Worm (Caenorhabditis elegans) whole organism, late embryonic: Measurements from ENCODE around the gene lpr-4.

ENCODE experiments used
- C38D4.7 ChIP-seq: fragments of 200-800 bp; sonication (Bioruptor generic); optimal IDR thresholded peaks from 2 replicates; lab custom pipeline; 2018; ENCODE audit warnings: mild to moderate bottlenecking, missing genetic modification characterization, moderate library complexity, missing compliant biosample characterization
- F13H6.1 ChIP-seq: sonication (generic microtip); optimal IDR thresholded peaks from 2 replicates; lab custom pipeline; 2016; ENCODE audit warnings: missing genetic modification characterization, missing compliant biosample characterization
- K02D7.2 ChIP-seq: sonication (generic microtip); optimal IDR thresholded peaks from 2 replicates; lab custom pipeline; 2017; ENCODE audit warnings: mild to moderate bottlenecking, missing genetic modification characterization, missing compliant biosample characterization
- K09A11.1 ChIP-seq: sonication (generic microtip); optimal IDR thresholded peaks from 2 replicates; lab custom pipeline; 2017; ENCODE audit warnings: antibody characterized with exemption, mild to moderate bottlenecking, missing genetic modification characterization, missing compliant biosample characterization; ENCODE audit not compliant: insufficient read depth
- T23F11.4 ChIP-seq: fragments of 200-800 bp; sonication (Bioruptor generic); optimal IDR thresholded peaks from 2 replicates; lab custom pipeline; 2018; ENCODE audit warnings: mild to moderate bottlenecking, missing genetic modification characterization, missing compliant biosample characterization
- ceh-14 ChIP-seq: sonication (generic microtip); optimal IDR thresholded peaks from 2 replicates; lab custom pipeline; 2016; ENCODE audit warnings: missing genotype, missing genetic modification characterization, missing compliant biosample characterization
- ceh-2 ChIP-seq: sonication (generic microtip); optimal IDR thresholded peaks from 2 replicates; lab custom pipeline; 2016; ENCODE audit warnings: missing genotype, missing genetic modification characterization, missing compliant biosample characterization
- ceh-31 ChIP-seq: sonication (generic microtip); optimal IDR thresholded peaks from 2 replicates; lab custom pipeline; 2016; ENCODE audit warnings: missing genetic modification characterization, missing compliant biosample characterization
- ceh-34 ChIP-seq: sonication (generic microtip); optimal IDR thresholded peaks from 2 replicates; lab custom pipeline; 2016; ENCODE audit warnings: mild to moderate bottlenecking, missing genetic modification characterization, missing compliant biosample characterization
- ceh-48 ChIP-seq: sonication (generic microtip); optimal IDR thresholded peaks from 2 replicates; lab custom pipeline; 2016; ENCODE audit warnings: missing genetic modification characterization, inconsistent platforms, missing compliant biosample characterization
- dmd-4 ChIP-seq: sonication (generic microtip); optimal IDR thresholded peaks from 2 replicates; lab custom pipeline; 2016; ENCODE audit warnings: borderline replicate concordance, missing genetic modification characterization, missing compliant biosample characterization
- dve-1 ChIP-seq: sonication (generic microtip); optimal IDR thresholded peaks from 2 replicates; lab custom pipeline; 2017; ENCODE audit warnings: antibody characterized with exemption, mild to moderate bottlenecking, missing genetic modification characterization, missing compliant biosample characterization
- lin-11 ChIP-seq: fragments of 200-800 bp; sonication (Bioruptor generic); optimal IDR thresholded peaks from 2 replicates; lab custom pipeline; 2018; ENCODE audit warnings: mild to moderate bottlenecking, missing genetic modification characterization, missing compliant biosample characterization
- madf-2 ChIP-seq: sonication (generic microtip); optimal IDR thresholded peaks from 2 replicates; lab custom pipeline; 2017; ENCODE audit warnings: missing genetic modification characterization, missing compliant biosample characterization
- mec-3 ChIP-seq: sonication (generic microtip); optimal IDR thresholded peaks from 2 replicates; lab custom pipeline; 2016; ENCODE audit warnings: borderline replicate concordance, missing genetic modification characterization, missing compliant biosample characterization
- nfya-1 ChIP-seq: sonication (generic microtip); optimal IDR thresholded peaks from 2 replicates; lab custom pipeline; 2017; ENCODE audit warnings: missing genetic modification characterization, mild to moderate bottlenecking, missing compliant biosample characterization, antibody characterized with exemption, moderate library complexity
- nhr-232 ChIP-seq: sonication (generic microtip); optimal IDR thresholded peaks from 2 replicates; lab custom pipeline; 2016; ENCODE audit warnings: missing genetic modification characterization, missing compliant biosample characterization
- npax-4 ChIP-seq: sonication (generic microtip); optimal IDR thresholded peaks from 2 replicates; lab custom pipeline; 2016; ENCODE audit warnings: missing genetic modification characterization, missing compliant biosample characterization
- pag-3 ChIP-seq: sonication (generic microtip); optimal IDR thresholded peaks from 2 replicates; lab custom pipeline; 2016; ENCODE audit warnings: missing compliant biosample characterization, missing genetic modification characterization, borderline replicate concordance
- pat-9 ChIP-seq: fragments of 200-800 bp; sonication (Bioruptor generic); optimal IDR thresholded peaks from 2 replicates; lab custom pipeline; 2018; ENCODE audit warnings: mild to moderate bottlenecking, missing genetic modification characterization, moderate library complexity, missing compliant biosample characterization
- pax-1 ChIP-seq: fragments of 150-350 bp; optimal IDR thresholded peaks from 2 replicates; lab custom pipeline; 2014; ENCODE audit warnings: missing biosample characterization, missing genetic modification characterization
- pha-2 ChIP-seq: sonication (generic microtip); optimal IDR thresholded peaks from 2 replicates; lab custom pipeline; 2017; ENCODE audit warnings: mild to moderate bottlenecking, missing genetic modification characterization, missing compliant biosample characterization
- pha-4 ChIP-seq: fragments of 150-350 bp; optimal IDR thresholded peaks from 2 replicates; lab custom pipeline; 2018; ENCODE audit warnings: missing biosample characterization, missing genetic modification reagents, missing genetic modification characterization
- pqm-1 ChIP-seq: sonication (generic microtip); optimal IDR thresholded peaks from 2 replicates; lab custom pipeline; 2016; ENCODE audit warnings: missing genetic modification characterization, missing compliant biosample characterization
- pros-1 ChIP-seq: fragments of 150-350 bp; optimal IDR thresholded peaks from 2 replicates; lab custom pipeline; 2014; ENCODE audit warnings: missing biosample characterization, missing genetic modification reagents, missing genetic modification characterization
- rnt-1 ChIP-seq: sonication (generic microtip); optimal IDR thresholded peaks from 2 replicates; lab custom pipeline; 2016; ENCODE audit warnings: missing genetic modification characterization, missing compliant biosample characterization
- sox-2 ChIP-seq: fragments of 200-800 bp; sonication (Bioruptor generic); IDR thresholded peaks from 2 replicates; pipeline ENCODE4 v1.3.6; 2022; ENCODE audit warnings: missing genetic modification reagents, missing genetic modification characterization, missing compliant biosample characterization
- sox-4 ChIP-seq: sonication (generic microtip); optimal IDR thresholded peaks from 2 replicates; lab custom pipeline; 2017; ENCODE audit warnings: mild to moderate bottlenecking, missing genetic modification characterization, inconsistent platforms, missing compliant biosample characterization
- unc-3 ChIP-seq, 2 experiments: fragments of 200-800 bp in 1 of 2; sonication (Bioruptor generic) in 1 of 2; sonication (generic microtip) in 1 of 2; conservative IDR thresholded peaks in 1 of 2; optimal IDR thresholded peaks in 1 of 2; 2 replicates each; pipeline versions ENCODE4 v1.3.6 to Lab custom; 2016 to 2022; ENCODE audit warnings: missing compliant biosample characterization in 2 of 2, missing genetic modification characterization in 2 of 2, missing genetic modification reagents in 1 of 2
- unc-42 ChIP-seq: sonication (generic microtip); optimal IDR thresholded peaks from 2 replicates; lab custom pipeline; 2016; ENCODE audit warnings: missing genotype, missing genetic modification characterization, missing compliant biosample characterization
- unc-86 ChIP-seq: sonication (generic microtip); optimal IDR thresholded peaks from 2 replicates; lab custom pipeline; 2016; ENCODE audit warnings: missing genetic modification characterization, missing compliant biosample characterization
- ztf-16 ChIP-seq: sonication (generic microtip); optimal IDR thresholded peaks from 2 replicates; lab custom pipeline; 2017; ENCODE audit warnings: missing genetic modification characterization, missing compliant biosample characterization

Gene lpr-4

ce11 chrX:11073358-11073757 is 8.4 kb downstream of the lpr-4 start, which contains the start of gene W04G3.5:
Gene W04G3.5, plus strand, starts transcription at chrX:11073658.
- TF ChIP-seq ztf-16 (tag; lab: Kevin White, UChicago) (no peak), pax-1 (tag; lab: Kevin White, UChicago) (no peak), K09A11.1 (no peak), ceh-31 (tag; lab: Kevin White, UChicago) (no peak), nhr-232 (no peak), K02D7.2 (tag; lab: Kevin White, UChicago) (no peak), sox-4 (tag; lab: Kevin White, UChicago) (no peak), C38D4.7 (GFP tag; lab: Kevin White, UChicago) (no peak), nfya-1 (tag; lab: Kevin White, UChicago) (no peak), mec-3 (tag; lab: Kevin White, UChicago) (no peak), unc-86 (tag; lab: Kevin White, UChicago) (no peak), dve-1 (tag; lab: Kevin White, UChicago) (no peak), pros-1 (tag; lab: Kevin White, UChicago) (no peak), unc-3 (GFP tag; conservative IDR thresholded peaks at IDR 0.05; lab: Robert Waterston, UW) (no peak), unc-3 (tag; optimal IDR thresholded peaks at IDR 0.05; lab: Kevin White, UChicago) (no peak), lin-11 (tag; lab: Kevin White, UChicago) (no peak)
- TF ChIP-seq, all 69 proteins: peak for 0

- no peak for TF ChIP-seq pat-9 (tag; lab: Kevin White, UChicago)
- no peak for TF ChIP-seq sox-2 (GFP tag; lab: Robert Waterston, UW)
- TF ChIP-seq nfya-1 (tag; lab: Kevin White, UChicago), result no peak
- no peak for TF ChIP-seq ceh-34 (tag; lab: Kevin White, UChicago)
- no peak for TF ChIP-seq madf-2
- TF ChIP-seq, all 69 proteins: peak for 0
Measured at ce11 chrX:11076491-11076890, 11.6 kb downstream of the lpr-4 start, which contains the start of gene W04G3.12. Gene W04G3.12, minus strand, starts transcription at chrX:11076801.

- TF ChIP-seq K02D7.2 (tag; lab: Kevin White, UChicago) (no peak), unc-42 (no peak), ztf-16 (tag; lab: Kevin White, UChicago) (no peak), pqm-1 (tag; lab: Kevin White, UChicago) (no peak), pha-4 (tag; lab: Kevin White, UChicago) (no peak), madf-2 (no peak), ceh-2 (tag; lab: Kevin White, UChicago) (no peak), ceh-14 (no peak), pag-3 (tag; lab: Kevin White, UChicago) (no peak)
Measured at ce11 chrX:11078150-11078549, 13.2 kb downstream of the lpr-4 start, which contains the start of gene W04G3.10. Gene W04G3.10, minus strand, starts transcription at chrX:11078250.

ce11 chrX:11079667-11080066 is 14.7 kb downstream of the lpr-4 start, which contains the start of gene W04G3.13:
Gene W04G3.13, minus strand, starts transcription at chrX:11079767.
- no peak for TF ChIP-seq ztf-16 (tag; lab: Kevin White, UChicago)
- no peak for TF ChIP-seq C38D4.7 (GFP tag; lab: Kevin White, UChicago)
- no peak for TF ChIP-seq npax-4
- no peak for TF ChIP-seq ceh-2 (tag; lab: Kevin White, UChicago)
- TF ChIP-seq pag-3 (tag; lab: Kevin White, UChicago), result no peak
- no peak for TF ChIP-seq dmd-4 (tag; lab: Kevin White, UChicago)
- no peak for TF ChIP-seq sox-4 (tag; lab: Kevin White, UChicago)
- no peak for TF ChIP-seq pha-2 (tag; lab: Kevin White, UChicago)
- TF ChIP-seq mec-3 (tag; lab: Kevin White, UChicago), result no peak
- no peak for TF ChIP-seq K09A11.1
- no peak for TF ChIP-seq rnt-1 (tag; lab: Kevin White, UChicago)
- TF ChIP-seq ceh-48 (tag; lab: Kevin White, UChicago), result no peak
- TF ChIP-seq nhr-232, result no peak
- no peak for TF ChIP-seq T23F11.4
- TF ChIP-seq F13H6.1 (tag; lab: Kevin White, UChicago), result no peak
- TF ChIP-seq, all 69 proteins: peak for 0
